Fruit fly (Drosophila melanogaster) whole organism, embryonic: ENCODE results near the gene kat80.

Experiments
- Aef1 ChIP-seq: fragments of 200-800 bp; sonication (Bioruptor generic); IDR thresholded peaks from 3 replicates; pipeline ENCODE4 v1.3.6; 2022; ENCODE audit warnings: missing biosample characterization, missing genetic modification characterization
- Antp ChIP-seq: fragments of 200-800 bp; sonication (Bioruptor generic); optimal IDR thresholded peaks from 3 replicates; lab custom pipeline; 2016; ENCODE audit warnings: missing biosample characterization, missing genetic modification characterization
- Atf-2 ChIP-seq: fragments of 200-800 bp; sonication (Bioruptor generic); optimal IDR thresholded peaks from 2 replicates; lab custom pipeline; 2016; ENCODE audit warnings: missing biosample characterization, missing genetic modification characterization
- Atf3 ChIP-seq: fragments of 200-800 bp; sonication (Bioruptor generic); optimal IDR thresholded peaks from 3 replicates; lab custom pipeline; 2016; ENCODE audit warnings: missing biosample characterization, missing genetic modification characterization
- CG11398 ChIP-seq: fragments of 200-800 bp; sonication (Bioruptor generic); optimal IDR thresholded peaks from 2 replicates; lab custom pipeline; 2016; ENCODE audit warnings: missing biosample characterization, missing genetic modification characterization
- CG13287 ChIP-seq: fragments of 200-800 bp; sonication (Bioruptor generic); IDR thresholded peaks from 2 replicates; pipeline ENCODE4 v1.3.6; 2022; ENCODE audit warnings: missing biosample characterization, missing genetic modification characterization; ENCODE audit not compliant: partially characterized antibody
- CG13424 ChIP-seq: fragments of 200-800 bp; sonication (Bioruptor generic); optimal IDR thresholded peaks from 2 replicates; lab custom pipeline; 2019; ENCODE audit warnings: missing biosample characterization, mild to moderate bottlenecking, missing genetic modification characterization, moderate library complexity
- CG14014 ChIP-seq: fragments of 200-800 bp; sonication (Bioruptor generic); IDR thresholded peaks from 2 replicates; pipeline ENCODE4 v1.3.6; 2022; ENCODE audit warnings: missing biosample characterization, missing genetic modification characterization
- CG14667 ChIP-seq: fragments of 200-800 bp; sonication (Bioruptor generic); IDR thresholded peaks from 2 replicates; pipeline ENCODE4 v1.3.6; 2022; ENCODE audit warnings: missing biosample characterization, missing genetic modification characterization
- CG15514 ChIP-seq: fragments of 200-800 bp; sonication (Bioruptor generic); optimal IDR thresholded peaks from 3 replicates; lab custom pipeline; 2017; ENCODE audit warnings: missing biosample characterization, missing genetic modification characterization, mild to moderate bottlenecking, moderate library complexity, missing genetic modification reagents
- CG16813 ChIP-seq: fragments of 200-800 bp; sonication (Bioruptor generic); IDR thresholded peaks from 3 replicates; pipeline ENCODE4 v1.3.6; 2022; ENCODE audit warnings: missing biosample characterization, missing genetic modification characterization; ENCODE audit not compliant: partially characterized antibody
- CG16863 ChIP-seq: fragments of 200-800 bp; sonication (Bioruptor generic); optimal IDR thresholded peaks from 3 replicates; lab custom pipeline; 2016; ENCODE audit warnings: missing biosample characterization, missing genetic modification characterization
- CG17328 ChIP-seq: fragments of 200-800 bp; sonication (Bioruptor generic); IDR thresholded peaks from 2 replicates; pipeline ENCODE4 v1.3.6; 2022; ENCODE audit warnings: missing biosample characterization, missing genetic modification characterization
- CG18599 ChIP-seq: fragments of 200-800 bp; sonication (Bioruptor generic); optimal IDR thresholded peaks from 3 replicates; lab custom pipeline; 2017; ENCODE audit warnings: missing biosample characterization, missing genetic modification characterization, mild to moderate bottlenecking, moderate library complexity, missing genetic modification reagents
- CG2202 ChIP-seq: fragments of 200-800 bp; sonication (Bioruptor generic); optimal IDR thresholded peaks from 2 replicates; lab custom pipeline; 2018; ENCODE audit warnings: missing biosample characterization, mild to moderate bottlenecking, missing genetic modification characterization
- CG2712 ChIP-seq: fragments of 200-800 bp; optimal IDR thresholded peaks from 3 replicates; lab custom pipeline; 2019; ENCODE audit warnings: missing biosample characterization, mild to moderate bottlenecking, missing genetic modification characterization, moderate library complexity
- CG31365 ChIP-seq: fragments of 200-800 bp; sonication (Bioruptor generic); optimal IDR thresholded peaks from 2 replicates; lab custom pipeline; 2018; ENCODE audit warnings: missing biosample characterization, mild to moderate bottlenecking, missing genetic modification characterization
- CG3838 ChIP-seq: fragments of 200-800 bp; sonication (Bioruptor generic); optimal IDR thresholded peaks from 3 replicates; lab custom pipeline; 2016; ENCODE audit warnings: missing biosample characterization, missing genetic modification characterization
- CG3995 ChIP-seq: fragments of 200-800 bp; sonication (Bioruptor generic); optimal IDR thresholded peaks from 3 replicates; lab custom pipeline; 2016; ENCODE audit warnings: missing biosample characterization, missing genetic modification characterization
- CG4282 ChIP-seq: fragments of 200-800 bp; sonication (Bioruptor generic); optimal IDR thresholded peaks from 2 replicates; lab custom pipeline; 2016; ENCODE audit warnings: missing biosample characterization, missing genetic modification characterization
- CG4404 ChIP-seq: fragments of 200-800 bp; sonication (Bioruptor generic); IDR thresholded peaks from 2 replicates; pipeline ENCODE4 v1.3.6; 2022; ENCODE audit warnings: missing biosample characterization, missing genetic modification characterization
- CTCF ChIP-seq: fragments of 200-800 bp; sonication (Bioruptor generic); optimal IDR thresholded peaks from 2 replicates; lab custom pipeline; 2017; ENCODE audit warnings: missing biosample characterization, mild to moderate bottlenecking, missing genetic modification characterization, moderate library complexity
- Drgx ChIP-seq: fragments of 200-800 bp; sonication (Bioruptor generic); IDR thresholded peaks from 2 replicates; pipeline ENCODE4 v1.3.6; 2022; ENCODE audit warnings: missing biosample characterization, missing genetic modification characterization
- Ets97D ChIP-seq: fragments of 200-800 bp; sonication (Bioruptor generic); optimal IDR thresholded peaks from 3 replicates; lab custom pipeline; 2016; ENCODE audit warnings: missing biosample characterization, missing genetic modification characterization
- H15 ChIP-seq: fragments of 200-800 bp; sonication (Bioruptor generic); IDR thresholded peaks from 3 replicates; pipeline ENCODE4 v1.3.6; 2022; ENCODE audit warnings: missing biosample characterization, missing genetic modification characterization
- H2.0 ChIP-seq: fragments of 200-800 bp; sonication (Bioruptor generic); IDR thresholded peaks from 2 replicates; pipeline ENCODE4 v1.3.6; 2022; ENCODE audit warnings: missing biosample characterization, missing genetic modification characterization
- HHEX ChIP-seq: fragments of 200-800 bp; sonication (Bioruptor generic); optimal IDR thresholded peaks from 3 replicates; lab custom pipeline; 2017; ENCODE audit warnings: missing biosample characterization, mild to moderate bottlenecking, missing genetic modification characterization, missing genetic modification reagents
- Med ChIP-seq: fragments of 200-800 bp; sonication (Bioruptor generic); peaks from one replicate; lab custom pipeline; 2016; ENCODE audit warnings: missing biosample characterization, missing genetic modification characterization, mild to moderate bottlenecking, inconsistent platforms, moderate library complexity
- Optix ChIP-seq: fragments of 200-800 bp; sonication (Bioruptor generic); IDR thresholded peaks from 3 replicates; pipeline ENCODE4 v1.3.6; 2022; ENCODE audit warnings: missing biosample characterization, missing genetic modification characterization
- Sin3A ChIP-seq: fragments of >200 bp; optimal IDR thresholded peaks from 2 replicates; lab custom pipeline; 2018
- Taf1 ChIP-seq: fragments of 200-800 bp; sonication (Bioruptor generic); IDR thresholded peaks from 2 replicates; pipeline ENCODE4 v1.3.6; 2022; ENCODE audit warnings: missing biosample characterization, missing genetic modification characterization
- Xbp1 ChIP-seq: fragments of 200-800 bp; sonication (Bioruptor generic); optimal IDR thresholded peaks from 3 replicates; lab custom pipeline; 2016; ENCODE audit warnings: missing biosample characterization, mild to moderate bottlenecking, missing genetic modification characterization
- bigmax ChIP-seq: fragments of 200-800 bp; sonication (Bioruptor generic); optimal IDR thresholded peaks from 2 replicates; lab custom pipeline; 2018; ENCODE audit warnings: missing biosample characterization, mild to moderate bottlenecking, missing genetic modification characterization
- chif ChIP-seq, 2 experiments: fragments of 200-800 bp; sonication (Bioruptor generic); optimal IDR thresholded peaks; 3 replicates each; lab custom pipeline; 2016; ENCODE audit warnings: missing biosample characterization in 2 of 2, missing genetic modification characterization in 2 of 2
- ftz-f1 ChIP-seq: fragments of 200-800 bp; sonication (Bioruptor generic); optimal IDR thresholded peaks from 2 replicates; lab custom pipeline; 2016; ENCODE audit warnings: missing biosample characterization, missing genetic modification characterization
- gcm ChIP-seq: fragments of 200-800 bp; sonication (Bioruptor generic); optimal IDR thresholded peaks from 2 replicates; lab custom pipeline; 2019; ENCODE audit warnings: missing biosample characterization, mild to moderate bottlenecking, missing genetic modification characterization, moderate library complexity
- hbn ChIP-seq: fragments of 200-800 bp; sonication (Bioruptor generic); IDR thresholded peaks from 2 replicates; pipeline ENCODE4 v1.3.6; 2022; ENCODE audit warnings: missing biosample characterization, missing genetic modification characterization; ENCODE audit not compliant: partially characterized antibody
- her ChIP-seq: fragments of 200-800 bp; sonication (Bioruptor generic); optimal IDR thresholded peaks from 2 replicates; lab custom pipeline; 2016; ENCODE audit warnings: missing biosample characterization, missing genetic modification characterization
- inv ChIP-seq: fragments of 200-800 bp; sonication (Bioruptor generic); IDR thresholded peaks from 2 replicates; pipeline ENCODE4 v1.3.6; 2022; ENCODE audit warnings: missing biosample characterization, missing genetic modification characterization; ENCODE audit not compliant: partially characterized antibody
- jigr1 ChIP-seq: fragments of 200-800 bp; sonication (Bioruptor generic); IDR thresholded peaks from 3 replicates; pipeline ENCODE4 v1.3.6; 2022; ENCODE audit warnings: missing biosample characterization, missing genetic modification characterization
- nerfin-2 ChIP-seq: fragments of 200-800 bp; sonication (Bioruptor generic); IDR thresholded peaks from 2 replicates; pipeline ENCODE4 v1.3.6; 2022; ENCODE audit warnings: missing biosample characterization, missing genetic modification characterization; ENCODE audit not compliant: partially characterized antibody
- pita ChIP-seq: fragments of 200-800 bp; sonication (Bioruptor generic); optimal IDR thresholded peaks from 2 replicates; lab custom pipeline; 2017; ENCODE audit warnings: missing biosample characterization, mild to moderate bottlenecking, missing genetic modification characterization
- ranshi ChIP-seq: fragments of 200-800 bp; sonication (Bioruptor generic); IDR thresholded peaks from 2 replicates; pipeline ENCODE4 v1.3.6; 2022; ENCODE audit warnings: missing biosample characterization, missing genetic modification characterization
- sc ChIP-seq, 3 experiments: fragments of >200 bp in 2 of 3; fragments of 200-800 bp in 1 of 3; sonication (Bioruptor generic) in 1 of 3; optimal IDR thresholded peaks; 2 replicates in 2 of 3; 3 replicates in 1 of 3; lab custom pipeline; 2017; ENCODE audit warnings: mild to moderate bottlenecking in 1 of 3, missing biosample characterization in 1 of 3, missing genetic modification characterization in 1 of 3, missing genetic modification reagents in 1 of 3
- sd ChIP-seq: fragments of 200-800 bp; sonication (Bioruptor generic); optimal IDR thresholded peaks from 3 replicates; lab custom pipeline; 2018; ENCODE audit warnings: missing biosample characterization, mild to moderate bottlenecking, missing genetic modification characterization, moderate library complexity
- shn ChIP-seq: fragments of 200-800 bp; sonication (Bioruptor generic); optimal IDR thresholded peaks from 3 replicates; lab custom pipeline; 2016; ENCODE audit warnings: missing biosample characterization, missing genetic modification characterization
- tap ChIP-seq: fragments of 200-800 bp; optimal IDR thresholded peaks from 3 replicates; lab custom pipeline; 2019; ENCODE audit warnings: missing biosample characterization, mild to moderate bottlenecking, missing genetic modification characterization, moderate library complexity
- tup ChIP-seq: fragments of 200-800 bp; sonication (Bioruptor generic); optimal IDR thresholded peaks from 2 replicates; lab custom pipeline; 2016; ENCODE audit warnings: missing biosample characterization, mild to moderate bottlenecking, missing genetic modification characterization, moderate library complexity
- z ChIP-seq: fragments of 200-800 bp; sonication (Bioruptor generic); IDR thresholded peaks from 3 replicates; pipeline ENCODE4 v1.3.6; 2022; ENCODE audit warnings: missing biosample characterization, missing genetic modification characterization

Gene kat80

DNA sequence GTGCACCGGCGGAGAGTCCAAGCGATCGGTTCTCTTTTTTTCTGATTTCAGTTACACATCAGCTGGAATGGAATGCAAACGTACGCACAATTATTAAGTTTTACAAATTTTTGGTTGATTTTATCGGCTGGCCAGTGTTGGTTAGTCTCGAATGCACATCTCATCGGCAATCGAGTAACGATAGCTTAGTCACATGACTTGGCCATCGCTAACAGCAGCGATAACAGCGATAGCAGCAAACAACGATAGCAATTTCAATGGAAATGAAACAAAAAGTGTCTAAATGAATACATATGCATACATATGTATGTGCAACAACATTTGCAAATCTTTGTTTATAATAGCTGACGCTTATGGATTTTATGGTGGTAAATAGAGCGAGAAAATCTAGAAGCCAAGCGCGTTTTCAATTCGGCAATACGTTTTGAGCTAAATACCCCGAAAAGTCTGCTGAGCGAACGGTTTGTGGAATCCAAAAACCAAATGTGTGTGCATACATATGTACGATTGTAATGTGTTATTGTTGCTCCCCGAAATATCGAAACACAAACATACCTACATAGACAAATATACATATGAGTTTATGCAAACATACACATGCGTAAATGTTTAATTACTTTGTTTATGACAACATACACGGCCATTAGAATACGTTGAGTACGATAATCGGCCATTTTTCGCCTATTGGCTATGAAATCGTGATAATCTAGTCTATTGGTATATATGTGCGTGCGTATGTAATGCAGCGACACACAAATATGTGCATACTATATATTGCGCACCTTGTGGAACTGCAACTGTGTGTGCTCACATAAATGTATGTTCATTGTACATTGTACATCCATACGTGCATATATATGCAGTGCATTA lies 20.7 kb upstream of the kat80 start, which contains the start of gene CG3632 (continued):
- peak in 1 of 2 experiments; percentile 26 for TF ChIP-seq chif (GFP tag; optimal IDR thresholded peaks at IDR 0.05; lab: Kevin White, UChicago)
- TF ChIP-seq CG14667 (GFP tag; lab: Robert Waterston, UW) = no peak
- TF ChIP-seq Ets97D = peak; percentile 71
- no peak for TF ChIP-seq HHEX
- peak; percentile 95 for TF ChIP-seq Med (GFP tag; lab: Kevin White, UChicago)
- TF ChIP-seq Antp (GFP tag; lab: Kevin White, UChicago) = peak; percentile 71
- peak; percentile 54 for TF ChIP-seq Sin3A (lab: Kevin White, UChicago)
- TF ChIP-seq CG4282 (GFP tag; lab: Kevin White, UChicago) = no peak
- peak; percentile 92 for TF ChIP-seq CG3838 (GFP tag; lab: Kevin White, UChicago)
- peak; percentile 31 for TF ChIP-seq CG16863 (GFP tag; lab: Kevin White, UChicago)
- TF ChIP-seq jigr1 (GFP tag; lab: Robert Waterston, UW) = no peak
- peak; percentile 53 for TF ChIP-seq bigmax
- TF ChIP-seq CG16813 = peak; percentile 82
- peak; percentile 53; the same call in 1 of the 2 replicates for TF ChIP-seq ranshi
- TF ChIP-seq CG3995 (GFP tag; lab: Kevin White, UChicago) = peak; percentile 75
- no peak for TF ChIP-seq CG2202
- peak; percentile 28; the same call in 1 of the 2 replicates for TF ChIP-seq H2.0 (GFP tag; lab: Robert Waterston, UW)
- peak; percentile 43 for TF ChIP-seq CG2712 (tag; lab: Kevin White, UChicago)
- TF ChIP-seq H15 (GFP tag; lab: Robert Waterston, UW) = no peak
- peak; percentile 84 for TF ChIP-seq nerfin-2 (GFP tag; lab: Robert Waterston, UW)
- TF ChIP-seq CG13424 = no peak
- TF ChIP-seq shn (GFP tag; lab: Kevin White, UChicago) = peak; percentile 1
- peak; percentile 61 for TF ChIP-seq her (GFP tag; lab: Kevin White, UChicago)
- TF ChIP-seq tup (GFP tag; lab: Kevin White, UChicago) = no peak
- no peak for TF ChIP-seq CTCF (GFP tag; lab: Kevin White, UChicago)
- TF ChIP-seq z (GFP tag; lab: Robert Waterston, UW) = no peak
- TF ChIP-seq ftz-f1 (GFP tag; lab: Kevin White, UChicago) = peak; percentile 1
- TF ChIP-seq CG31365 (tag; lab: Kevin White, UChicago) = no peak
- TF ChIP-seq pita = no peak
- TF ChIP-seq CG14014 (GFP tag; lab: Robert Waterston, UW) = no peak
- TF ChIP-seq CG13287 = peak; percentile 82
- no peak for TF ChIP-seq sc (optimal IDR thresholded peaks at IDR 0.05; lab: Kevin White, UChicago)
- TF ChIP-seq sc (GFP tag; optimal IDR thresholded peaks at IDR 0.05; lab: Kevin White, UChicago) = no peak
- TF ChIP-seq Xbp1 (GFP tag; lab: Kevin White, UChicago) = peak; percentile 42
- TF ChIP-seq CG18599 (GFP tag; lab: Kevin White, UChicago) = no peak
- TF ChIP-seq Drgx = no peak
- peak; percentile 64 for TF ChIP-seq sd (tag; lab: Kevin White, UChicago)
- TF ChIP-seq Atf-2 (GFP tag; lab: Kevin White, UChicago) = peak; percentile 17
- TF ChIP-seq hbn (GFP tag; lab: Robert Waterston, UW) = peak; percentile 65
- no peak for TF ChIP-seq CG4404 (GFP tag; lab: Robert Waterston, UW)
- TF ChIP-seq gcm (GFP tag; lab: Kevin White, UChicago) = no peak
- no peak for TF ChIP-seq Optix (GFP tag; lab: Robert Waterston, UW)
- TF ChIP-seq tap = no peak
- TF ChIP-seq Taf1 (GFP tag; lab: Robert Waterston, UW) = no peak
- TF ChIP-seq Aef1 (GFP tag; lab: Robert Waterston, UW) = no peak
- peak; percentile 3 for TF ChIP-seq Atf3 (GFP tag; lab: Kevin White, UChicago)
- peak; percentile 68; the same call in 1 of the 2 replicates for TF ChIP-seq inv (GFP tag; lab: Robert Waterston, UW)
- no peak for TF ChIP-seq CG17328 (GFP tag; lab: Robert Waterston, UW)
- peak; percentile 79 for TF ChIP-seq CG15514
- peak; percentile 18 for TF ChIP-seq CG11398 (GFP tag; lab: Kevin White, UChicago)
